Fruit fly (Drosophila melanogaster) whole organism, pupa: ENCODE data around the gene CG17959.

Experiments
- CG13204 ChIP-seq: fragments of 200-800 bp; sonication (Bioruptor generic); optimal IDR thresholded peaks from 2 replicates; lab custom pipeline; 2018; ENCODE audit warnings: missing biosample characterization, mild to moderate bottlenecking, missing genetic modification characterization, moderate library complexity
- CG15710 ChIP-seq: fragments of 200-800 bp; sonication (Bioruptor generic); optimal IDR thresholded peaks from 2 replicates; lab custom pipeline; 2018; ENCODE audit warnings: missing biosample characterization, mild to moderate bottlenecking, missing genetic modification characterization, moderate library complexity
- CG32121 ChIP-seq: fragments of 200-800 bp; sonication (Bioruptor generic); IDR thresholded peaks from 2 replicates; pipeline ENCODE4 v1.3.6; 2022; ENCODE audit warnings: missing biosample characterization, missing genetic modification characterization
- CG34367 ChIP-seq: fragments of 200-800 bp; sonication (Bioruptor generic); optimal IDR thresholded peaks from 2 replicates; lab custom pipeline; 2018; ENCODE audit warnings: missing biosample characterization, mild to moderate bottlenecking, missing genetic modification characterization
- CG4496 ChIP-seq: fragments of 200-800 bp; sonication (Bioruptor generic); IDR thresholded peaks from 3 replicates; pipeline ENCODE4 v1.3.6; 2022; ENCODE audit warnings: missing biosample characterization, missing genetic modification characterization
- CG8159 ChIP-seq: fragments of 200-800 bp; sonication (Bioruptor generic); optimal IDR thresholded peaks from 3 replicates; lab custom pipeline; 2018; ENCODE audit warnings: missing biosample characterization, mild to moderate bottlenecking, missing genetic modification characterization, moderate library complexity
- CG8301 ChIP-seq: fragments of 200-800 bp; sonication (Bioruptor generic); optimal IDR thresholded peaks from 2 replicates; lab custom pipeline; 2018; ENCODE audit warnings: missing biosample characterization, mild to moderate bottlenecking, missing genetic modification characterization
- CG9948 ChIP-seq: fragments of 200-800 bp; sonication (Bioruptor generic); optimal IDR thresholded peaks from 2 replicates; lab custom pipeline; 2018; ENCODE audit warnings: missing biosample characterization, mild to moderate bottlenecking, missing genetic modification characterization, moderate library complexity
- Ets98B ChIP-seq: fragments of 200-800 bp; sonication (Bioruptor generic); IDR thresholded peaks from 2 replicates; pipeline ENCODE4 v1.3.6; 2022; ENCODE audit warnings: missing biosample characterization, missing genetic modification characterization
- Snoo ChIP-seq: fragments of 200-800 bp; sonication (Bioruptor generic); optimal IDR thresholded peaks from 3 replicates; lab custom pipeline; 2017; ENCODE audit warnings: missing biosample characterization, mild to moderate bottlenecking, missing genetic modification characterization, inconsistent platforms
- fd96Ca ChIP-seq: fragments of 200-800 bp; sonication (Bioruptor generic); IDR thresholded peaks from 3 replicates; pipeline ENCODE4 v1.3.6; 2022; ENCODE audit warnings: missing biosample characterization, missing genetic modification characterization
- gl ChIP-seq: fragments of 200-800 bp; sonication (Bioruptor generic); optimal IDR thresholded peaks from 2 replicates; lab custom pipeline; 2018; ENCODE audit warnings: missing biosample characterization, mild to moderate bottlenecking, missing genetic modification characterization
- rn ChIP-seq: fragments of 200-800 bp; sonication (Bioruptor generic); IDR thresholded peaks from 2 replicates; pipeline ENCODE4 v1.3.6; 2022; ENCODE audit warnings: missing biosample characterization, missing genetic modification characterization

DNA sequence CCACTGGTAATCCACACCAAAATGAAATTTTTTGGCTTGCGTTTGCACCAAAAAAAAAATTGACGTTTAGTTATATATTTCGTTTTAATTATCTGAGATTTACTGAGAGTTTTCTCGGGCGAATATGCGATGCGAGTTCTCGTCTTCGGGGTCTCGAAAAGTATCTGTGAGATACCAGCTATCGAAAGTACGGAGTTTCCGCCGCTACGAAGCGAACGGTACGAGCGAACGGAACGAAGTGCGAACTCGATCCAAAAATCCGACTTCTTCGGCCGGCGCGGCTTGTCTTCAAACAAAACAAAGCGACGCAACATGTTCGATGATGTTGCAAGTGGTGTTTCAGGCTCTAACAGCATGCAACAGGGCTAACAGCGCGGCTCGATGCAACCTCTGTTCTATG, 26.7 kb downstream of the CG17959 start, which contains the start of gene rst:
- TF ChIP-seq CG8159 (tag; lab: Kevin White, UChicago) (no peak), Snoo (no peak), CG8301 (tag; lab: Kevin White, UChicago) (no peak), CG13204 (peak; percentile 15), fd96Ca (no peak), CG15710 (no peak), CG32121 (GFP tag; lab: Robert Waterston, UW) (no peak), rn (GFP tag; lab: Robert Waterston, UW) (no peak), gl (tag; lab: Kevin White, UChicago) (no peak), CG34367 (no peak), Ets98B (no peak; the same call in 1 of the 2 replicates), CG4496 (GFP tag; lab: Robert Waterston, UW) (no peak), CG9948 (tag; lab: Kevin White, UChicago) (no peak)
